Fruit fly (Drosophila melanogaster) whole organism, pupa: ENCODE results near the gene Faa.

ENCODE experiments used
- CG10348 ChIP-seq: fragments of 200-800 bp; sonication (Bioruptor generic); IDR thresholded peaks from 2 replicates; pipeline ENCODE4 v1.3.6; 2022; ENCODE audit warnings: missing biosample characterization, missing genetic modification characterization
- CG12605 ChIP-seq: fragments of 200-800 bp; sonication (Bioruptor generic); IDR thresholded peaks from 2 replicates; pipeline ENCODE4 v1.3.6; 2022; ENCODE audit warnings: missing biosample characterization, missing genetic modification characterization
- CG13204 ChIP-seq: fragments of 200-800 bp; sonication (Bioruptor generic); optimal IDR thresholded peaks from 2 replicates; lab custom pipeline; 2018; ENCODE audit warnings: missing biosample characterization, mild to moderate bottlenecking, missing genetic modification characterization, moderate library complexity
- CG14655 ChIP-seq: fragments of 200-800 bp; sonication (Bioruptor generic); optimal IDR thresholded peaks from 3 replicates; lab custom pipeline; 2017; ENCODE audit warnings: mild to moderate bottlenecking, missing biosample characterization, missing genetic modification reagents, missing genetic modification characterization
- CG15710 ChIP-seq: fragments of 200-800 bp; sonication (Bioruptor generic); optimal IDR thresholded peaks from 2 replicates; lab custom pipeline; 2018; ENCODE audit warnings: missing biosample characterization, mild to moderate bottlenecking, missing genetic modification characterization, moderate library complexity
- CG17806 ChIP-seq: fragments of 200-800 bp; sonication (Bioruptor generic); optimal IDR thresholded peaks from 2 replicates; lab custom pipeline; 2018; ENCODE audit warnings: missing biosample characterization, mild to moderate bottlenecking, missing genetic modification characterization, moderate library complexity
- CG32121 ChIP-seq: fragments of 200-800 bp; sonication (Bioruptor generic); IDR thresholded peaks from 2 replicates; pipeline ENCODE4 v1.3.6; 2022; ENCODE audit warnings: missing biosample characterization, missing genetic modification characterization
- CG34367 ChIP-seq: fragments of 200-800 bp; sonication (Bioruptor generic); optimal IDR thresholded peaks from 2 replicates; lab custom pipeline; 2018; ENCODE audit warnings: missing biosample characterization, mild to moderate bottlenecking, missing genetic modification characterization
- CG4496 ChIP-seq: fragments of 200-800 bp; sonication (Bioruptor generic); IDR thresholded peaks from 3 replicates; pipeline ENCODE4 v1.3.6; 2022; ENCODE audit warnings: missing biosample characterization, missing genetic modification characterization
- CG8159 ChIP-seq: fragments of 200-800 bp; sonication (Bioruptor generic); optimal IDR thresholded peaks from 3 replicates; lab custom pipeline; 2018; ENCODE audit warnings: missing biosample characterization, mild to moderate bottlenecking, missing genetic modification characterization, moderate library complexity
- CG8301 ChIP-seq: fragments of 200-800 bp; sonication (Bioruptor generic); optimal IDR thresholded peaks from 2 replicates; lab custom pipeline; 2018; ENCODE audit warnings: missing biosample characterization, mild to moderate bottlenecking, missing genetic modification characterization
- CG9948 ChIP-seq: fragments of 200-800 bp; sonication (Bioruptor generic); optimal IDR thresholded peaks from 2 replicates; lab custom pipeline; 2018; ENCODE audit warnings: missing biosample characterization, mild to moderate bottlenecking, missing genetic modification characterization, moderate library complexity
- D1 ChIP-seq: fragments of 200-800 bp; sonication (Bioruptor generic); optimal IDR thresholded peaks from 2 replicates; lab custom pipeline; 2018; ENCODE audit warnings: missing biosample characterization, mild to moderate bottlenecking, missing genetic modification characterization, moderate library complexity
- EcR ChIP-seq: fragments of 200-800 bp; sonication (Bioruptor generic); optimal IDR thresholded peaks from 3 replicates; lab custom pipeline; 2019; ENCODE audit warnings: missing biosample characterization, missing genetic modification characterization, mild to moderate bottlenecking, moderate library complexity, missing genetic modification reagents
- Ets98B ChIP-seq: fragments of 200-800 bp; sonication (Bioruptor generic); IDR thresholded peaks from 2 replicates; pipeline ENCODE4 v1.3.6; 2022; ENCODE audit warnings: missing biosample characterization, missing genetic modification characterization
- Pif1A ChIP-seq: fragments of 200-800 bp; sonication (Bioruptor generic); optimal IDR thresholded peaks from 3 replicates; lab custom pipeline; 2016; ENCODE audit warnings: missing biosample characterization, missing genetic modification characterization
- Pif1B ChIP-seq: fragments of 200-800 bp; sonication (Bioruptor generic); optimal IDR thresholded peaks from 3 replicates; lab custom pipeline; 2016; ENCODE audit warnings: missing biosample characterization, missing genetic modification characterization
- Snoo ChIP-seq: fragments of 200-800 bp; sonication (Bioruptor generic); optimal IDR thresholded peaks from 3 replicates; lab custom pipeline; 2017; ENCODE audit warnings: missing biosample characterization, mild to moderate bottlenecking, missing genetic modification characterization, inconsistent platforms
- fd96Ca ChIP-seq: fragments of 200-800 bp; sonication (Bioruptor generic); IDR thresholded peaks from 3 replicates; pipeline ENCODE4 v1.3.6; 2022; ENCODE audit warnings: missing biosample characterization, missing genetic modification characterization
- gl ChIP-seq: fragments of 200-800 bp; sonication (Bioruptor generic); optimal IDR thresholded peaks from 2 replicates; lab custom pipeline; 2018; ENCODE audit warnings: missing biosample characterization, mild to moderate bottlenecking, missing genetic modification characterization
- rn ChIP-seq: fragments of 200-800 bp; sonication (Bioruptor generic); IDR thresholded peaks from 2 replicates; pipeline ENCODE4 v1.3.6; 2022; ENCODE audit warnings: missing biosample characterization, missing genetic modification characterization

Faa gene

dm6 chr3L:4040247-4040925, 33.4 kb downstream of the Faa start, which contains the start of the genes CG11593 and Rcd5:
Gene CG11593 (minus strand): TSS chr3L:4040482.
Gene Rcd5 (plus strand): TSS chr3L:4040529.
- peak; percentile 75 for TF ChIP-seq CG4496 (GFP tag; lab: Robert Waterston, UW)
- TF ChIP-seq CG15710 = no peak
- TF ChIP-seq rn = peak; percentile 70
- no peak for TF ChIP-seq Snoo (tag; lab: Kevin White, UChicago)
- peak; percentile 77 for TF ChIP-seq fd96Ca (GFP tag; lab: Robert Waterston, UW)
- no peak for TF ChIP-seq Pif1A (GFP tag; lab: Kevin White, UChicago)
- TF ChIP-seq CG32121 (GFP tag; lab: Robert Waterston, UW) = peak; percentile 62
- TF ChIP-seq CG34367 (tag; lab: Kevin White, UChicago) = peak; percentile 8
- TF ChIP-seq CG10348 (GFP tag; lab: Robert Waterston, UW) = no peak

dm6 chr3L:4035499-4035898, 38.3 kb downstream of the Faa start, which contains the start of gene Gr64f:
Gene Gr64f (plus strand): TSS chr3L:4035799.
- TF ChIP-seq rn (no peak), CG4496 (GFP tag; lab: Robert Waterston, UW) (no peak), EcR (GFP tag; lab: Kevin White, UChicago) (no peak), Pif1A (GFP tag; lab: Kevin White, UChicago) (no peak), fd96Ca (GFP tag; lab: Robert Waterston, UW) (no peak), CG34367 (tag; lab: Kevin White, UChicago) (no peak), D1 (tag; lab: Kevin White, UChicago) (no peak), Pif1B (no peak), Snoo (tag; lab: Kevin White, UChicago) (no peak), CG8159 (no peak), gl (tag; lab: Kevin White, UChicago) (no peak), Ets98B (GFP tag; lab: Robert Waterston, UW) (no peak), CG12605 (GFP tag; lab: Robert Waterston, UW) (no peak), CG10348 (GFP tag; lab: Robert Waterston, UW) (no peak), CG8301 (tag; lab: Kevin White, UChicago) (no peak), CG32121 (GFP tag; lab: Robert Waterston, UW) (no peak), CG13204 (GFP tag; lab: Kevin White, UChicago) (no peak), CG14655 (GFP tag; lab: Kevin White, UChicago) (no peak), CG17806 (no peak), CG15710 (no peak)

- TF ChIP-seq EcR (GFP tag; lab: Kevin White, UChicago) (no peak), Pif1B (no peak), CG15710 (no peak), CG14655 (GFP tag; lab: Kevin White, UChicago) (no peak), CG17806 (no peak), Pif1A (GFP tag; lab: Kevin White, UChicago) (no peak), Ets98B (GFP tag; lab: Robert Waterston, UW) (no peak), CG8159 (no peak), CG13204 (GFP tag; lab: Kevin White, UChicago) (no peak), gl (tag; lab: Kevin White, UChicago) (no peak), CG8301 (tag; lab: Kevin White, UChicago) (no peak)
These were observed 42.0 kb downstream of the Faa start, which contains the start of the genes Gr64d and Gr64e for dm6 chr3L:4031762-4032161. Gene Gr64d (plus strand): TSS chr3L:4032062. Gene Gr64e (plus strand): TSS chr3L:4032141.

- no peak for TF ChIP-seq CG15710
- no peak for TF ChIP-seq CG17806
- TF ChIP-seq CG34367 (tag; lab: Kevin White, UChicago) = no peak
- TF ChIP-seq CG8159 = no peak
- TF ChIP-seq CG12605 (GFP tag; lab: Robert Waterston, UW) = no peak
- no peak for TF ChIP-seq Pif1B
- no peak for TF ChIP-seq Pif1A (GFP tag; lab: Kevin White, UChicago)
- TF ChIP-seq CG4496 (GFP tag; lab: Robert Waterston, UW) = no peak
- TF ChIP-seq CG32121 (GFP tag; lab: Robert Waterston, UW) = no peak
- no peak for TF ChIP-seq CG10348 (GFP tag; lab: Robert Waterston, UW)
- TF ChIP-seq Ets98B (GFP tag; lab: Robert Waterston, UW) = no peak
- TF ChIP-seq CG13204 (GFP tag; lab: Kevin White, UChicago) = no peak
- no peak for TF ChIP-seq CG8301 (tag; lab: Kevin White, UChicago)
- no peak for TF ChIP-seq gl (tag; lab: Kevin White, UChicago)
- no peak for TF ChIP-seq rn
- no peak for TF ChIP-seq CG9948 (tag; lab: Kevin White, UChicago)
- no peak for TF ChIP-seq Snoo (tag; lab: Kevin White, UChicago)
- no peak for TF ChIP-seq CG14655 (GFP tag; lab: Kevin White, UChicago)
- TF ChIP-seq EcR (GFP tag; lab: Kevin White, UChicago) = no peak
These were observed 45.4 kb downstream of the Faa start, which contains the start of the genes Gr64b and Gr64c for dm6 chr3L:4028305-4028704. Gene Gr64b (plus strand): TSS chr3L:4028605. Gene Gr64c (plus strand): TSS chr3L:4028605.

dm6 chr3L:4026506-4026868, 47.3 kb downstream of the Faa start, which contains the start of gene Gr64a:
Gene Gr64a (plus strand): TSS chr3L:4026769.
- TF ChIP-seq CG12605 (GFP tag; lab: Robert Waterston, UW) (no peak), CG14655 (GFP tag; lab: Kevin White, UChicago) (no peak), CG4496 (GFP tag; lab: Robert Waterston, UW) (no peak), CG9948 (tag; lab: Kevin White, UChicago) (no peak)
